Fruit fly (Drosophila melanogaster) S2 (cell line): ENCODE measurements around the gene Rpt4.

ENCODE experiments used
- CG8478 ChIP-seq: fragments of >200 bp; optimal IDR thresholded peaks from 2 replicates; lab custom pipeline; 2018
- CTCF ChIP-seq, 2 experiments: fragments of >200 bp; optimal IDR thresholded peaks; 2 replicates each; lab custom pipeline; 2018

The Rpt4 gene

dm6 chrX:6305317-6305716 lies 14.3 kb upstream of the Rpt4 start:
- TF ChIP-seq CTCF (optimal IDR thresholded peaks at IDR 0.05; lab: Kevin White, UChicago) (no peak), CG8478 (lab: Kevin White, UChicago) (no peak)

dm6 chrX:6304203-6304602 lies 13.2 kb upstream of the Rpt4 start:
- no peak for TF ChIP-seq CTCF (optimal IDR thresholded peaks at IDR 0.05; lab: Kevin White, UChicago)
- no peak for TF ChIP-seq CG8478 (lab: Kevin White, UChicago)

- TF ChIP-seq CTCF (optimal IDR thresholded peaks at IDR 0.05; lab: Kevin White, UChicago): no peak
- TF ChIP-seq CG8478 (lab: Kevin White, UChicago): no peak
These were observed 12.6 kb upstream of the Rpt4 start, which contains the start of gene CG3823 for dm6 chrX:6303675-6304074. TSS of gene CG3823 (plus strand) at chrX:6303975.

- TF ChIP-seq CG8478 (lab: Kevin White, UChicago) (no peak), CTCF (optimal IDR thresholded peaks at IDR 0.05; lab: Kevin White, UChicago) (no peak)
These were observed 12.2 kb upstream of the Rpt4 start for dm6 chrX:6303196-6303595.

dm6 chrX:6301052-6301451 lies 10.0 kb upstream of the Rpt4 start, which contains the start of gene CG12219:
TSS of gene CG12219 (minus strand) at chrX:6301285.
- no peak for TF ChIP-seq CTCF (optimal IDR thresholded peaks at IDR 0.05; lab: Kevin White, UChicago)
- no peak for TF ChIP-seq CG8478 (lab: Kevin White, UChicago)

- no peak for TF ChIP-seq CTCF (optimal IDR thresholded peaks at IDR 0.05; lab: Kevin White, UChicago)
- TF ChIP-seq CG8478 (lab: Kevin White, UChicago): no peak
These were observed 4.1 kb upstream of the Rpt4 start, which contains the start of the genes CG15891 and CG3815 for dm6 chrX:6295129-6295539. TSS of gene CG15891 (minus strand) at chrX:6295345. TSS of gene CG3815 (plus strand) at chrX:6295389.

- no peak for TF ChIP-seq CTCF (optimal IDR thresholded peaks at IDR 0.05; lab: Kevin White, UChicago)
- no peak for TF ChIP-seq CG8478 (lab: Kevin White, UChicago)
These were observed 3.2 kb upstream of the Rpt4 start, which contains the start of gene CG15892 for dm6 chrX:6294243-6294642. TSS of gene CG15892 (minus strand) at chrX:6294343.

- TF ChIP-seq CTCF (optimal IDR thresholded peaks at IDR 0.05; lab: Kevin White, UChicago): peak; percentile 46 to 48
- TF ChIP-seq CG8478 (lab: Kevin White, UChicago): no peak
These were observed 3.2 kb downstream of the Rpt4 start, which contains the start of the genes Top3beta and wuho for dm6 chrX:6287842-6288241. TSS of gene Top3beta (minus strand) at chrX:6287990. TSS of gene wuho (plus strand) at chrX:6288100.

- TF ChIP-seq CTCF (optimal IDR thresholded peaks at IDR 0.05; lab: Kevin White, UChicago) (no peak), CG8478 (lab: Kevin White, UChicago) (no peak)
These were observed 7.6 kb downstream of the Rpt4 start, which contains the start of gene CG11700 for dm6 chrX:6283470-6283869. TSS of gene CG11700 (minus strand) at chrX:6283575.

dm6 chrX:6279629-6280073 lies 11.4 kb downstream of the Rpt4 start, which contains the start of gene Ubi-p5E:
TSS of gene Ubi-p5E (minus strand) at chrX:6279647.
- no peak for TF ChIP-seq CG8478 (lab: Kevin White, UChicago)
- TF ChIP-seq CTCF (optimal IDR thresholded peaks at IDR 0.05; lab: Kevin White, UChicago): no peak

dm6 chrX:6278879-6279628 lies 12.0 kb downstream of the Rpt4 start:
- TF ChIP-seq CG8478 (lab: Kevin White, UChicago) (no peak), CTCF (optimal IDR thresholded peaks at IDR 0.05; lab: Kevin White, UChicago) (no peak)

dm6 chrX:6276590-6276989 lies 14.5 kb downstream of the Rpt4 start, which contains the start of gene CG3566:
TSS of gene CG3566 (minus strand) at chrX:6276724.
- TF ChIP-seq CTCF (optimal IDR thresholded peaks at IDR 0.05; lab: Kevin White, UChicago): no peak
- TF ChIP-seq CG8478 (lab: Kevin White, UChicago): no peak

- TF ChIP-seq CTCF (optimal IDR thresholded peaks at IDR 0.05; lab: Kevin White, UChicago) (no peak), CG8478 (lab: Kevin White, UChicago) (no peak)
These were observed 23.1 kb downstream of the Rpt4 start, which contains the start of gene Spt6 for dm6 chrX:6267745-6268582. TSS of gene Spt6 (plus strand) at chrX:6267797.

dm6 chrX:6267187-6267711 lies 23.8 kb downstream of the Rpt4 start, which contains the start of gene schlank:
TSS of gene schlank (minus strand) at chrX:6267228.
- no peak for TF ChIP-seq CTCF (optimal IDR thresholded peaks at IDR 0.05; lab: Kevin White, UChicago)
- no peak for TF ChIP-seq CG8478 (lab: Kevin White, UChicago)
